Fruit fly (Drosophila melanogaster) whole organism, wandering third instar larva: Measurements from ENCODE around the gene CycY.

Experiments
- Abd-B ChIP-seq: fragments of >200 bp; optimal IDR thresholded peaks from 2 replicates; lab custom pipeline; 2017; ENCODE audit warnings: missing biosample characterization, missing genetic modification characterization
- CG32264 ChIP-seq: fragments of 200-800 bp; sonication (Bioruptor generic); optimal IDR thresholded peaks from 2 replicates; lab custom pipeline; 2016; ENCODE audit warnings: missing biosample characterization, missing genetic modification characterization
- CG9705 ChIP-seq: fragments of 200-800 bp; sonication (Bioruptor generic); optimal IDR thresholded peaks from 2 replicates; lab custom pipeline; 2018; ENCODE audit warnings: missing biosample characterization, mild to moderate bottlenecking, missing genetic modification characterization
- CrebA ChIP-seq: fragments of 200-800 bp; sonication (Bioruptor generic); optimal IDR thresholded peaks from 2 replicates; lab custom pipeline; 2016; ENCODE audit warnings: missing biosample characterization, mild to moderate bottlenecking, missing genetic modification characterization, borderline replicate concordance
- Dfd ChIP-seq: fragments of >200 bp; optimal IDR thresholded peaks from 2 replicates; lab custom pipeline; 2017; ENCODE audit warnings: missing biosample characterization, missing genetic modification characterization
- Dif ChIP-seq: fragments of 200-275, 200-300 bp; sonication (Bioruptor generic); optimal IDR thresholded peaks from 2 replicates; lab custom pipeline; 2018; ENCODE audit warnings: missing biosample characterization, missing genetic modification characterization; ENCODE audit not compliant: partially characterized antibody
- GATAd ChIP-seq: sonication (Bioruptor generic); optimal IDR thresholded peaks from 2 replicates; lab custom pipeline; 2016; ENCODE audit warnings: missing biosample characterization, missing genetic modification characterization
- HLH106 ChIP-seq: fragments of 200-800 bp; optimal IDR thresholded peaks from 3 replicates; lab custom pipeline; 2019; ENCODE audit warnings: missing biosample characterization, mild to moderate bottlenecking, missing genetic modification characterization, moderate library complexity
- Hnf4 ChIP-seq: fragments of 200-800 bp; sonication (Bioruptor generic); optimal IDR thresholded peaks from 2 replicates; lab custom pipeline; 2016; ENCODE audit warnings: missing biosample characterization, mild to moderate bottlenecking, missing genetic modification characterization
- Hr78 ChIP-seq: fragments of >200 bp; optimal IDR thresholded peaks from 2 replicates; lab custom pipeline; 2017; ENCODE audit warnings: missing biosample characterization, missing genetic modification characterization
- Hr83 ChIP-seq: fragments of 200-300 bp; sonication (Bioruptor generic); optimal IDR thresholded peaks from 2 replicates; lab custom pipeline; 2016; ENCODE audit warnings: missing biosample characterization, mild to moderate bottlenecking, missing genetic modification characterization, moderate library complexity; ENCODE audit not compliant: poor library complexity, severe bottlenecking
- Jra ChIP-seq: sonication (Bioruptor generic); optimal IDR thresholded peaks from 2 replicates; lab custom pipeline; 2016; ENCODE audit warnings: missing biosample characterization, missing genetic modification characterization
- Mio ChIP-seq: sonication (Bioruptor generic); optimal IDR thresholded peaks from 2 replicates; lab custom pipeline; 2016; ENCODE audit warnings: missing biosample characterization, missing genetic modification characterization
- Myc ChIP-seq: fragments of >200 bp; optimal IDR thresholded peaks from 2 replicates; lab custom pipeline; 2017
- N ChIP-seq: fragments of >200 bp; optimal IDR thresholded peaks from 2 replicates; lab custom pipeline; 2018; ENCODE audit warnings: missing biosample characterization, missing external identifiers, missing genetic modification characterization
- OdsH ChIP-seq: fragments of 200-800 bp; sonication (Bioruptor generic); optimal IDR thresholded peaks from 2 replicates; lab custom pipeline; 2016; ENCODE audit warnings: missing biosample characterization, mild to moderate bottlenecking, missing genetic modification characterization
- Rel ChIP-seq, 2 experiments: fragments of 200-800 bp; sonication (Bioruptor generic) in 1 of 2; optimal IDR thresholded peaks; 2 replicates in 1 of 2; 3 replicates in 1 of 2; lab custom pipeline; 2016 to 2019; ENCODE audit warnings: mild to moderate bottlenecking in 2 of 2, missing biosample characterization in 2 of 2, missing genetic modification characterization in 2 of 2, moderate library complexity in 1 of 2
- Sp1 ChIP-seq: fragments of 200-800 bp; sonication (Bioruptor generic); optimal IDR thresholded peaks from 3 replicates; lab custom pipeline; 2019; ENCODE audit warnings: missing biosample characterization, mild to moderate bottlenecking, missing genetic modification characterization, moderate library complexity
- Vsx2 ChIP-seq: fragments of 200-300, 225-300 bp; sonication (Bioruptor generic); optimal IDR thresholded peaks from 2 replicates; lab custom pipeline; 2018; ENCODE audit warnings: missing biosample characterization, missing genetic modification characterization; ENCODE audit not compliant: partially characterized antibody
- br ChIP-seq: fragments of 200-800 bp; sonication (Bioruptor generic); optimal IDR thresholded peaks from 2 replicates; lab custom pipeline; 2016; ENCODE audit warnings: missing biosample characterization, missing genetic modification characterization
- brk ChIP-seq: fragments of 200-800 bp; sonication (Bioruptor generic); optimal IDR thresholded peaks from 2 replicates; lab custom pipeline; 2016; ENCODE audit warnings: missing biosample characterization, mild to moderate bottlenecking, missing genetic modification characterization
- dl ChIP-seq, 2 experiments: fragments of 175-275, 200-275 bp in 1 of 2; fragments of 200-275 bp in 1 of 2; sonication (Bioruptor generic); optimal IDR thresholded peaks; lab custom pipeline; 2018; ENCODE audit warnings: mild to moderate bottlenecking in 2 of 2, missing biosample characterization in 2 of 2, missing genetic modification characterization in 2 of 2, moderate library complexity in 2 of 2; ENCODE audit not compliant: partially characterized antibody in 2 of 2, insufficient read depth in 1 of 2
- dmrt93B ChIP-seq: fragments of 200-800 bp; sonication (Bioruptor generic); optimal IDR thresholded peaks from 2 replicates; lab custom pipeline; 2018; ENCODE audit warnings: missing biosample characterization, mild to moderate bottlenecking, missing genetic modification characterization
- dsf ChIP-seq: sonication (Bioruptor generic); optimal IDR thresholded peaks from 2 replicates; lab custom pipeline; 2016; ENCODE audit warnings: missing biosample characterization, missing genetic modification characterization, borderline replicate concordance
- ey ChIP-seq: fragments of 200-800 bp; sonication (Bioruptor generic); optimal IDR thresholded peaks from 2 replicates; lab custom pipeline; 2016; ENCODE audit warnings: missing biosample characterization, missing genetic modification characterization
- foxo ChIP-seq, 2 experiments: fragments of 200-800 bp; sonication (Bioruptor generic); optimal IDR thresholded peaks; 2 replicates in 1 of 2; 3 replicates in 1 of 2; lab custom pipeline; 2016 to 2017; ENCODE audit warnings: missing biosample characterization in 2 of 2, missing genetic modification characterization in 2 of 2
- fru ChIP-seq: fragments of 200-800 bp; sonication (Bioruptor generic); optimal IDR thresholded peaks from 3 replicates; lab custom pipeline; 2016; ENCODE audit warnings: missing biosample characterization, mild to moderate bottlenecking, missing genetic modification characterization
- h ChIP-seq: fragments of 200-800 bp; sonication (Bioruptor generic); optimal IDR thresholded peaks from 3 replicates; lab custom pipeline; 2016; ENCODE audit warnings: missing biosample characterization, mild to moderate bottlenecking, missing genetic modification characterization
- jim ChIP-seq: fragments of 175-275, 200-325 bp; sonication (Bioruptor generic); optimal IDR thresholded peaks from 2 replicates; lab custom pipeline; 2016; ENCODE audit warnings: missing biosample characterization, mild to moderate bottlenecking, missing genetic modification characterization
- lola ChIP-seq: fragments of >200 bp; optimal IDR thresholded peaks from 2 replicates; lab custom pipeline; 2017; ENCODE audit warnings: missing biosample characterization, missing genetic modification characterization
- pan ChIP-seq: fragments of >200 bp; optimal IDR thresholded peaks from 2 replicates; lab custom pipeline; 2017
- psq ChIP-seq: fragments of 200-800 bp; sonication (Bioruptor generic); optimal IDR thresholded peaks from 3 replicates; lab custom pipeline; 2017; ENCODE audit warnings: missing biosample characterization, mild to moderate bottlenecking, missing genetic modification characterization, moderate library complexity
- rgr ChIP-seq: fragments of 200-800 bp; sonication (Bioruptor generic); optimal IDR thresholded peaks from 3 replicates; lab custom pipeline; 2016; ENCODE audit warnings: missing biosample characterization, mild to moderate bottlenecking, missing genetic modification characterization
- sage ChIP-seq: fragments of 200-800 bp; sonication (Bioruptor generic); optimal IDR thresholded peaks from 2 replicates; lab custom pipeline; 2016; ENCODE audit warnings: missing biosample characterization, mild to moderate bottlenecking, missing genetic modification characterization
- sv ChIP-seq: fragments of 200-800 bp; sonication (Bioruptor generic); optimal IDR thresholded peaks from 3 replicates; lab custom pipeline; 2016; ENCODE audit warnings: missing biosample characterization, missing genetic modification characterization
- tai ChIP-seq: sonication (Bioruptor generic); optimal IDR thresholded peaks from 2 replicates; lab custom pipeline; 2016; ENCODE audit warnings: missing biosample characterization, missing genetic modification characterization
- usp ChIP-seq: fragments of >200 bp; optimal IDR thresholded peaks from 2 replicates; lab custom pipeline; 2017; ENCODE audit warnings: missing biosample characterization, missing genetic modification characterization
- woc ChIP-seq: sonication (Bioruptor generic); optimal IDR thresholded peaks from 2 replicates; lab custom pipeline; 2016; ENCODE audit warnings: missing biosample characterization, mild to moderate bottlenecking, missing genetic modification characterization

Gene CycY

dm6 chr2L:11808327-11808701 lies 5.3 kb downstream of the CycY start:
- no peak for TF ChIP-seq ey (GFP tag; lab: Kevin White, UChicago)
- TF ChIP-seq Myc (lab: Kevin White, UChicago) = peak; percentile 100

DNA sequence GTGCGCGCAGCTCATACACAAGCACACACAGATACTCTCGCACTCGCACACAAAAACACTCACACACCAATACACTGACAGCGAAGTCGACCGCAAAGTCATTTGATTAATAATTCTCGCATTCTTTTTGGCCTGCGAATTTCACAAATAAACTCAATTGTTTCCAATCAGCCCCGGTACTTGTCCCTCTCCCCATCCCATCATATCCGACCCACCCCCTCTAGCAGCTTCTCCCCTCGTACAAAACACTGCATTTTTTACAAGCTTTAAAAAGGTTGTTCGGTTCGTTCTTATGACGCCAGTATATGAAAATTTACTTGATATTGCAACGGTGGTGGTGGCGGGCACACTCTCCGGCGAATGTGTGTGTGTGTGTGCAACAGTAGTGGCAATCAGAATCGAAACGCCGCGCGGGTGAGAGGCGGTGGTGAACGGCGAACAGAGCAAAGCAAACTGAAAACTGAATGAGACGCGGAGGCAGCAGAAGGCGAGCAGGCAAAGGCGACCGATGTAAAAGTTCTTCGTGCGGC lies 5.8 kb downstream of the CycY start:
- TF ChIP-seq fru (GFP tag; lab: Kevin White, UChicago) (peak; percentile 62), Mio (no peak), Sp1 (GFP tag; lab: Kevin White, UChicago) (peak; percentile 62), tai (GFP tag; lab: Kevin White, UChicago) (no peak), Jra (peak; percentile 50), Myc (lab: Kevin White, UChicago) (no peak), foxo (GFP tag; optimal IDR thresholded peaks at IDR 0.05; lab: Kevin White, UChicago) (peak; percentile 20 to 51), OdsH (GFP tag; lab: Kevin White, UChicago) (peak; percentile 30), ey (GFP tag; lab: Kevin White, UChicago) (peak; percentile 6), Rel (GFP tag; optimal IDR thresholded peaks at IDR 0.05; lab: Kevin White, UChicago) (no peak), Rel (tag; optimal IDR thresholded peaks at IDR 0.05; lab: Kevin White, UChicago) (peak; percentile 80), GATAd (no peak), sage (GFP tag; lab: Kevin White, UChicago) (peak; percentile 41), Abd-B (GFP tag; lab: Kevin White, UChicago) (no peak), woc (GFP tag; lab: Kevin White, UChicago) (no peak), Hr83 (GFP tag; lab: Kevin White, UChicago) (peak; percentile 92), Dif (peak; percentile 80), psq (GFP tag; lab: Kevin White, UChicago) (peak; percentile 100), h (peak; percentile 71), jim (GFP tag; lab: Kevin White, UChicago) (peak; percentile 58), Hnf4 (GFP tag; lab: Kevin White, UChicago) (peak; percentile 67), dl (GFP tag; optimal IDR thresholded peaks at IDR 0.05; lab: Kevin White, UChicago; ENCODE audit: insufficient read depth in 1 of 2, partially characterized antibody in 2 of 2) (peak; percentile 36 to 58), N (GFP tag; lab: Kevin White, UChicago) (peak; percentile 62), dmrt93B (GFP tag; lab: Kevin White, UChicago) (no peak), usp (no peak), Dfd (no peak), CG32264 (GFP tag; lab: Kevin White, UChicago) (peak; percentile 12), CG9705 (GFP tag; lab: Kevin White, UChicago) (peak; percentile 24), sv (GFP tag; lab: Kevin White, UChicago) (no peak), HLH106 (tag; lab: Kevin White, UChicago) (no peak), brk (GFP tag; lab: Kevin White, UChicago) (peak; percentile 74), dsf (GFP tag; lab: Kevin White, UChicago) (no peak), Vsx2 (GFP tag; lab: Kevin White, UChicago) (peak; percentile 89), Hr78 (GFP tag; lab: Kevin White, UChicago) (no peak), CrebA (GFP tag; lab: Kevin White, UChicago) (peak; percentile 61), pan (lab: Kevin White, UChicago) (no peak), lola (GFP tag; lab: Kevin White, UChicago) (no peak), rgr (GFP tag; lab: Kevin White, UChicago) (peak; percentile 19), br (GFP tag; lab: Kevin White, UChicago) (peak; percentile 63)
